Fruit fly (Drosophila melanogaster) whole organism, wandering third instar larva: Measurements from ENCODE around the gene CG43844.

ENCODE experiments used
- Abd-B ChIP-seq: fragments of >200 bp; optimal IDR thresholded peaks from 2 replicates; lab custom pipeline; 2017; ENCODE audit warnings: missing biosample characterization, missing genetic modification characterization
- CG32264 ChIP-seq: fragments of 200-800 bp; sonication (Bioruptor generic); optimal IDR thresholded peaks from 2 replicates; lab custom pipeline; 2016; ENCODE audit warnings: missing biosample characterization, missing genetic modification characterization
- CrebA ChIP-seq: fragments of 200-800 bp; sonication (Bioruptor generic); optimal IDR thresholded peaks from 2 replicates; lab custom pipeline; 2016; ENCODE audit warnings: missing biosample characterization, mild to moderate bottlenecking, missing genetic modification characterization, borderline replicate concordance
- Dfd ChIP-seq: fragments of >200 bp; optimal IDR thresholded peaks from 2 replicates; lab custom pipeline; 2017; ENCODE audit warnings: missing biosample characterization, missing genetic modification characterization
- GATAd ChIP-seq: sonication (Bioruptor generic); optimal IDR thresholded peaks from 2 replicates; lab custom pipeline; 2016; ENCODE audit warnings: missing biosample characterization, missing genetic modification characterization
- HLH106 ChIP-seq: fragments of 200-800 bp; optimal IDR thresholded peaks from 3 replicates; lab custom pipeline; 2019; ENCODE audit warnings: missing biosample characterization, mild to moderate bottlenecking, missing genetic modification characterization, moderate library complexity
- Hnf4 ChIP-seq: fragments of 200-800 bp; sonication (Bioruptor generic); optimal IDR thresholded peaks from 2 replicates; lab custom pipeline; 2016; ENCODE audit warnings: missing biosample characterization, mild to moderate bottlenecking, missing genetic modification characterization
- Jra ChIP-seq: sonication (Bioruptor generic); optimal IDR thresholded peaks from 2 replicates; lab custom pipeline; 2016; ENCODE audit warnings: missing biosample characterization, missing genetic modification characterization
- Mio ChIP-seq: sonication (Bioruptor generic); optimal IDR thresholded peaks from 2 replicates; lab custom pipeline; 2016; ENCODE audit warnings: missing biosample characterization, missing genetic modification characterization
- Myc ChIP-seq: fragments of >200 bp; optimal IDR thresholded peaks from 2 replicates; lab custom pipeline; 2017
- N ChIP-seq: fragments of >200 bp; optimal IDR thresholded peaks from 2 replicates; lab custom pipeline; 2018; ENCODE audit warnings: missing biosample characterization, missing external identifiers, missing genetic modification characterization
- OdsH ChIP-seq: fragments of 200-800 bp; sonication (Bioruptor generic); optimal IDR thresholded peaks from 2 replicates; lab custom pipeline; 2016; ENCODE audit warnings: missing biosample characterization, mild to moderate bottlenecking, missing genetic modification characterization
- Rel ChIP-seq, 2 experiments: fragments of 200-800 bp; sonication (Bioruptor generic) in 1 of 2; optimal IDR thresholded peaks; 2 replicates in 1 of 2; 3 replicates in 1 of 2; lab custom pipeline; 2016 to 2019; ENCODE audit warnings: mild to moderate bottlenecking in 2 of 2, missing biosample characterization in 2 of 2, missing genetic modification characterization in 2 of 2, moderate library complexity in 1 of 2
- Sp1 ChIP-seq: fragments of 200-800 bp; sonication (Bioruptor generic); optimal IDR thresholded peaks from 3 replicates; lab custom pipeline; 2019; ENCODE audit warnings: missing biosample characterization, mild to moderate bottlenecking, missing genetic modification characterization, moderate library complexity
- Vsx2 ChIP-seq: fragments of 200-300, 225-300 bp; sonication (Bioruptor generic); optimal IDR thresholded peaks from 2 replicates; lab custom pipeline; 2018; ENCODE audit warnings: missing biosample characterization, missing genetic modification characterization; ENCODE audit not compliant: partially characterized antibody
- br ChIP-seq: fragments of 200-800 bp; sonication (Bioruptor generic); optimal IDR thresholded peaks from 2 replicates; lab custom pipeline; 2016; ENCODE audit warnings: missing biosample characterization, missing genetic modification characterization
- brk ChIP-seq: fragments of 200-800 bp; sonication (Bioruptor generic); optimal IDR thresholded peaks from 2 replicates; lab custom pipeline; 2016; ENCODE audit warnings: missing biosample characterization, mild to moderate bottlenecking, missing genetic modification characterization
- dsf ChIP-seq: sonication (Bioruptor generic); optimal IDR thresholded peaks from 2 replicates; lab custom pipeline; 2016; ENCODE audit warnings: missing biosample characterization, missing genetic modification characterization, borderline replicate concordance
- ey ChIP-seq: fragments of 200-800 bp; sonication (Bioruptor generic); optimal IDR thresholded peaks from 2 replicates; lab custom pipeline; 2016; ENCODE audit warnings: missing biosample characterization, missing genetic modification characterization
- foxo ChIP-seq, 2 experiments: fragments of 200-800 bp; sonication (Bioruptor generic); optimal IDR thresholded peaks; 2 replicates in 1 of 2; 3 replicates in 1 of 2; lab custom pipeline; 2016 to 2017; ENCODE audit warnings: missing biosample characterization in 2 of 2, missing genetic modification characterization in 2 of 2
- fru ChIP-seq: fragments of 200-800 bp; sonication (Bioruptor generic); optimal IDR thresholded peaks from 3 replicates; lab custom pipeline; 2016; ENCODE audit warnings: missing biosample characterization, mild to moderate bottlenecking, missing genetic modification characterization
- h ChIP-seq: fragments of 200-800 bp; sonication (Bioruptor generic); optimal IDR thresholded peaks from 3 replicates; lab custom pipeline; 2016; ENCODE audit warnings: missing biosample characterization, mild to moderate bottlenecking, missing genetic modification characterization
- jim ChIP-seq: fragments of 175-275, 200-325 bp; sonication (Bioruptor generic); optimal IDR thresholded peaks from 2 replicates; lab custom pipeline; 2016; ENCODE audit warnings: missing biosample characterization, mild to moderate bottlenecking, missing genetic modification characterization
- lola ChIP-seq: fragments of >200 bp; optimal IDR thresholded peaks from 2 replicates; lab custom pipeline; 2017; ENCODE audit warnings: missing biosample characterization, missing genetic modification characterization
- pan ChIP-seq: fragments of >200 bp; optimal IDR thresholded peaks from 2 replicates; lab custom pipeline; 2017
- sage ChIP-seq: fragments of 200-800 bp; sonication (Bioruptor generic); optimal IDR thresholded peaks from 2 replicates; lab custom pipeline; 2016; ENCODE audit warnings: missing biosample characterization, mild to moderate bottlenecking, missing genetic modification characterization
- sv ChIP-seq: fragments of 200-800 bp; sonication (Bioruptor generic); optimal IDR thresholded peaks from 3 replicates; lab custom pipeline; 2016; ENCODE audit warnings: missing biosample characterization, missing genetic modification characterization
- usp ChIP-seq: fragments of >200 bp; optimal IDR thresholded peaks from 2 replicates; lab custom pipeline; 2017; ENCODE audit warnings: missing biosample characterization, missing genetic modification characterization
- woc ChIP-seq: sonication (Bioruptor generic); optimal IDR thresholded peaks from 2 replicates; lab custom pipeline; 2016; ENCODE audit warnings: missing biosample characterization, mild to moderate bottlenecking, missing genetic modification characterization

Gene CG43844

DNA sequence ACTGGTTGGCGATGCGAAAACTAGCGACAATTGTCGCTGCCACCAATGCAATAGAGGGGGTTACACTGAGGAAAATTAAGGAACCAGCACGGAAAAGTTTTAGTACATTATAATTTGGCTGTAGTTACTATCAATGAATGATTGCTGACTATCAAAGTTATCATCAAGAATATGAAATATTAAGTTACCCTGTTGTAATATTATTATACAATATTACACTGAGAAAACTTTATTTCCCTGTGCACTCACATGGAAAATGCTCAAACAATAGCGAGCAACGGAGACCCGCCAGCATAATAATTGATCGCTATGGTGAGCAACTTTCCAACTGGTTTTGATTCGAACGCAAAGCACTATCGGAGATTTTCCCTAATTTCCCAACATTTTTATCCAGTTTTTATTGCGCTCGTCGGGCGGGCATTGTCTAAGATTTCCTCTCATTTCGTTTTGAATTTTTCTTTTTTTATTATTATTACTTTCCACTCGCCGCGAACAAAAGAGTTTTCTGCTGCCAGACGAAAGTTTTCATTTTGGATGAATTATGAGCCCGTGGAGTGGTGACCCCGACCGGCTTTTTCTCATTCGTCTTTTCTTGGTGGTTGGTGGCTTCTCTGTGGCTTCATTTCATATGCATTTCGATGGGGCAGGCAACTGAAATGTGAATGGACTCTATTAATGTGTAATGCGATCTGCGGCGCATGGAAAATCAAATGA, 27.0 kb upstream of the CG43844 start:
- TF ChIP-seq lola (GFP tag; lab: Kevin White, UChicago) (no peak), N (GFP tag; lab: Kevin White, UChicago) (no peak), Dfd (GFP tag; lab: Kevin White, UChicago) (no peak), jim (GFP tag; lab: Kevin White, UChicago) (no peak), sage (no peak), fru (GFP tag; lab: Kevin White, UChicago) (no peak), foxo (GFP tag; optimal IDR thresholded peaks at IDR 0.05; lab: Kevin White, UChicago) (no peak), OdsH (GFP tag; lab: Kevin White, UChicago) (no peak), Abd-B (GFP tag; lab: Kevin White, UChicago) (no peak), Jra (no peak), ey (GFP tag; lab: Kevin White, UChicago) (no peak), Hnf4 (GFP tag; lab: Kevin White, UChicago) (no peak)

DNA sequence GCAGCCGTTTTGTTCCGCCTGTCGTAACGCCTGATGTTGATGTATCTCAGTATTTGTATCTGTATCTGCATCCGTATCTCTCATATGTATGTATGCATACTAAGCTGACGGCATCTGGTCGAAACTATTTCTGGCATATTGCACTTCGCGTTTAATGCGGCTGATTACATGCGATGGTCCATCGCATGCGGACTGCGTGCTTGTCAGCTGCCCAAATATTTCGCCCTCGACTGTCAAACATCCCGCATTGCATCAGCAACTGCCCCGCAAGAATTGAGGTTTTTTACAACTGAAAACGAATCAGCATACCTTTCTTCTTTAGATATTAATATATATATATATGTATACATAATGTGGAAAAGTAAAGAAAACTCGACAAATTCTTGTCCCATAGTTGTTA, 26.5 kb upstream of the CG43844 start:
- no peak for TF ChIP-seq fru (GFP tag; lab: Kevin White, UChicago)
- TF ChIP-seq foxo (GFP tag; optimal IDR thresholded peaks at IDR 0.05; lab: Kevin White, UChicago) = no peak
- no peak for TF ChIP-seq sv (GFP tag; lab: Kevin White, UChicago)

DNA sequence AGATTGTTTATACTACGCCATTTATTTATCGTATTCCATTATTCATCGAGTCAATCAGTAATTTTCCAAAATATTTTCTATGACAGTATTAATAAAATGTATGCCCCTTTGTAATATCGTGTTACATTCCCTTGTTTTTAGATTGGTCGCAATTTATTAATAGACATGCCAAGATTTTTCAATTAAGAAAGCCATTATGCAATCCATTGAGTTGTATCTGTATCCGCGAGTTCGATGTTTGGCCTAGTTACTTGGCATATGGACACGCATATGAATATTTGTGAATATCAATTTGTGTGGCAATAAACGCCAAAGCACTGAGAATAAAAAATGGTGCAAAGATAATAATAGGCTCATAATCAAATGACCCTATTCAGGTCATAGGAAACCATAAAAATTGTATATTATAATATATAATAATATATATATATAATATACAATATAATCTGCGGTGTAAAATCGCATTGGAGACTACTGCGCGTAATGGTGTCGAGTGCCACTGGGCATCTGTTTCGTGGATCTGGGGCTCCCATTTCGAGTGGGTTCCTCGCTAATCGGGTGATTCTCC, 25.4 kb upstream of the CG43844 start:
- TF ChIP-seq pan (no peak), Rel (GFP tag; optimal IDR thresholded peaks at IDR 0.05; lab: Kevin White, UChicago) (no peak), Rel (tag; optimal IDR thresholded peaks at IDR 0.05; lab: Kevin White, UChicago) (peak; percentile 12)

DNA sequence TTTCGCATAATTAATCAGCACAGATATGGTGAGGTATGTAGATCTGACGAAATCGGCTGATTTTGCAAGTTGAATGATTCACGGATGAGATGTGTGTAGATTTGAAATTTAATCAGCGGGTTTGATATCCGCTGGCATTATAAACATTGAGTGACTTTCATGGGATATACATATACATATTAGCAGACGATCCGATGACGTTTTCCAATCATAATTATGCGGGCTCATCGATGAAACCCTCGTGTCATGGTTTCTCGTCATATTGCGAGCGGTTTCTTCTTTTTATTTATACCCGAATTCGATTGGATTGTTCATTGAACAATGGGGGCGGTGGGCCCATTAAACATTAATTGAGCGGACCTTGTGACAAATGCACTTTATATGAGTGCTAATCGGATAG, 24.9 kb upstream of the CG43844 start:
- TF ChIP-seq lola (GFP tag; lab: Kevin White, UChicago) (no peak), usp (GFP tag; lab: Kevin White, UChicago) (no peak), foxo (GFP tag; optimal IDR thresholded peaks at IDR 0.05; lab: Kevin White, UChicago) (no peak)

DNA sequence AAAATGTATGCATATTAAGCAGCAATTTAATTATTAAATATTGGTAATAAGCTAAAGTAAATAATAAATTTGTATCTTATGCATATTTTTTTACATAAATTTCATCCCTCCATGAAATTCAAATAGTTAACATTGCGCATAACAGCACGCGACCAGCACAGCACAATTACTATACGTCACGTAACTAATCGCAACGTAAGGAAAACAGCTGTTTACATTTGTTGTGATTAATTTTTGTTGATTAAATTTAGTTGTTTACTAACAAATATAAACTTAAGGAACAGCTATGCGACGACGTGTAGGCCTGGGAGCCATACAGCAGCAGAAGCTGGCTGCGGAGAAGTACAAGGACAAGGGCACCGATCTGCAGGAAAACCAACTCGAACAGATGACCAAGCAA, 24.3 kb upstream of the CG43844 start, which contains the start of gene lsn:
Gene lsn (plus strand): TSS at position 177 of the 400 bp plus-strand sequence.
- TF ChIP-seq CrebA (GFP tag; lab: Kevin White, UChicago) = peak; percentile 2
- TF ChIP-seq brk (GFP tag; lab: Kevin White, UChicago) = peak; percentile 41
- TF ChIP-seq sv (GFP tag; lab: Kevin White, UChicago) = no peak
- TF ChIP-seq N (GFP tag; lab: Kevin White, UChicago) = no peak
- no peak for TF ChIP-seq CG32264 (GFP tag; lab: Kevin White, UChicago)
- no peak for TF ChIP-seq Mio (GFP tag; lab: Kevin White, UChicago)
- no peak for TF ChIP-seq GATAd
- TF ChIP-seq Hnf4 (GFP tag; lab: Kevin White, UChicago) = no peak
- TF ChIP-seq Sp1 = no peak
- peak; percentile 12 for TF ChIP-seq sage

DNA sequence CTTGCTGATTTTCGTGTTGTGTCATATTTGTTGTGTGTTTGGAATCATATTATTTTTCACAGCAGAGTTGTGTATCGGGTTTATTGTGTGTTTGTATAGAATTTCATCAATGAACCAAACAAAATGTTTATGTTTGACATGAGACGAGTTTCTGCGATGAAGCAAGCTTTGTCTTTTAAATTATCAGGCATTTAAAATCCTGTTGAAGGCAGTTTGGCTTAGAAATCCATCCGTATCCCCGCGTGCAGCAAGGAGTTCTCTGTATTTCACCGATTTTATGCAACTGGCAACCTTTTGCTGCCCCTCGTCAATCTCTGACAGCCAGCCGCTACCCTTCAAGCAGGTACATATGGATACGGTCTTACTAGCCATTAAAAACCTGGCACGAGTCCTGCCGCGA, 21.5 kb upstream of the CG43844 start, which contains the start of the genes CG6569 and Cby:
Gene CG6569 (minus strand): TSS at position 101 of the 400 bp plus-strand sequence.
Gene Cby (plus strand): TSS at position 185 of the 400 bp plus-strand sequence.
- TF ChIP-seq OdsH (GFP tag; lab: Kevin White, UChicago) (no peak), Mio (GFP tag; lab: Kevin White, UChicago) (no peak), fru (GFP tag; lab: Kevin White, UChicago) (no peak), N (GFP tag; lab: Kevin White, UChicago) (no peak), HLH106 (tag; lab: Kevin White, UChicago) (no peak), br (GFP tag; lab: Kevin White, UChicago) (no peak), foxo (GFP tag; optimal IDR thresholded peaks at IDR 0.05; lab: Kevin White, UChicago) (no peak), brk (GFP tag; lab: Kevin White, UChicago) (no peak), h (GFP tag; lab: Kevin White, UChicago) (no peak), Vsx2 (GFP tag; lab: Kevin White, UChicago) (no peak), woc (GFP tag; lab: Kevin White, UChicago) (no peak), Myc (lab: Kevin White, UChicago) (no peak), Sp1 (no peak), GATAd (no peak), dsf (GFP tag; lab: Kevin White, UChicago) (no peak), sv (GFP tag; lab: Kevin White, UChicago) (no peak), usp (GFP tag; lab: Kevin White, UChicago) (no peak), ey (GFP tag; lab: Kevin White, UChicago) (no peak)
